Fruit fly (Drosophila melanogaster): Measurements from ENCODE around the gene Shawl.

- TF ChIP-seq tgo (GFP tag; IDR thresholded peaks at IDR 0.05) (no peak), org-1 (GFP tag; optimal IDR thresholded peaks at IDR 0.05) (no peak), Asciz (GFP tag; optimal IDR thresholded peaks at IDR 0.05) (no peak), CG31388 (GFP tag; optimal IDR thresholded peaks at IDR 0.05) (no peak), wek (GFP tag; optimal IDR thresholded peaks at IDR 0.05) (no peak), fd96Cb (tag; optimal IDR thresholded peaks at IDR 0.05) (no peak), Elba2 (GFP tag; optimal IDR thresholded peaks at IDR 0.05) (no peak), sna (GFP tag; IDR thresholded peaks at IDR 0.05; ENCODE audit: partially characterized antibody) (no peak), CG13775 (GFP tag; optimal IDR thresholded peaks at IDR 0.05) (no peak), CG18262 (tag; optimal IDR thresholded peaks at IDR 0.05) (no peak), CG8924 (tag; optimal IDR thresholded peaks at IDR 0.05) (no peak), klu (GFP tag; IDR thresholded peaks at IDR 0.05) (no peak)
These were observed 30.8 kb upstream of the Shawl start for dm6 chr2L:9445753-9446152.
